Worm (Caenorhabditis elegans): ENCODE results near the gene rde-8.

The rde-8 gene

DNA sequence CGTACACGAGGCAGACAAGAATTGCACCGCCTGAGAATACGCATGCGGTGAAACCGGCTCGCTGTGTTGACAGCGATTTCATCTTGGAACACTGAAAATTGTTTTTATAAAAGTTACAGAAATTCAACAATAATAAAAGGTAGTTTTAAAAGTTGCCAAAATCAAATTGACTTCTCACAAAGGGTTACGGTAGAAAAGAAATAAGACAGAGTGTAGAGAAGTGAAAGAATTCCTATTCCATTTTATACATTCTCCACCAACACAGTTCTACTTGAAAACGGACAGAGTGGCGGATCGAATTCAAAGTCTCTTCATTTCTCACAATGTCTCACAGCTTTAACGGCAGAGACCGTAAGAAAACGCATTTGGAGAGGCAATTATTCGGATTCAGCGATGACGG, 49.3 kb upstream of the rde-8 start, which contains the start of gene col-113:
col-113 (minus strand) TSS at position 101 of the 400 bp plus-strand sequence.
- TF ChIP-seq lin-11 (tag; optimal IDR thresholded peaks at IDR 0.05) (no peak), mab-5 (tag; optimal IDR thresholded peaks at IDR 0.05) (no peak), aly-2 (tag; optimal IDR thresholded peaks at IDR 0.05) (no peak), nhr-6 (tag; optimal IDR thresholded peaks at IDR 0.05) (no peak)

DNA sequence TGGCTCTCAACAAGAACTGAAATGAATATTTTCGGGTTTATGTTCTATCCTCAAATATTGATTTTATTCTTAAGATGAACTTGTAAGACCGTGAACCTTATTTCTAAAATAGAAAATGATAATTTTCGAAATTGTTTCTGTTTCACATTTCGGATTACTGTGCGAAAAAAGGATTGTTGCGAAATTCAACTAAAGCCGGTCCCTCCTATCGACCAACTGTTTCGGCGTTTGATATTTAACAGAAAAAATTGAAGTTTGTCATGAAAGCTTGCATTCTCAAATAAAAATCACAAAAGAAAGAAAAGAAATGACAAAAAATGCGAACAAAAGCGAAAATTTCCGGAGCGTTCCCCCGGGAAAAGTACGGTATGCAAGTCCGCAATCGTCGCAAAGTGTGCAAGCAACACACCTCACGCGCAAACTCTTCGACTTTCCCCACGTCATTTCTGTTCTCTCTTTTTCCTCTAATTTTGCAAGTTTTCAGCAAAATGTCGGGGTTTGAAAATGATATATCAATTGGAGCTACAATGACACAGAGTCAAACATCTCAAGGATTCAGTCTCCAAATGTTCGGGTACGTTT, 46.0 kb upstream of the rde-8 start, which contains the start of gene C34D4.4:
C34D4.4 (plus strand) TSS at position 342 of the 582 bp plus-strand sequence.
- no peak for TF ChIP-seq lin-11 (tag; optimal IDR thresholded peaks at IDR 0.05)
- TF ChIP-seq nhr-237 (tag; optimal IDR thresholded peaks at IDR 0.05) = no peak
- no peak for TF ChIP-seq nhr-21 (tag; optimal IDR thresholded peaks at IDR 0.05)
- TF ChIP-seq crh-2 (tag; optimal IDR thresholded peaks at IDR 0.05) = peak; percentile 54
- TF ChIP-seq blmp-1 (tag; optimal IDR thresholded peaks at IDR 0.05; ENCODE audit: insufficient read depth) = no peak
- TF ChIP-seq lin-39 (tag; optimal IDR thresholded peaks at IDR 0.05) = no peak
- TF ChIP-seq dmd-4 (tag; optimal IDR thresholded peaks at IDR 0.05) = no peak
- no peak for TF ChIP-seq unc-62 (GFP tag; optimal IDR thresholded peaks at IDR 0.05)
- no peak for TF ChIP-seq nhr-11 (tag; optimal IDR thresholded peaks at IDR 0.05)
- TF ChIP-seq nhr-25 (tag; optimal IDR thresholded peaks at IDR 0.05) = no peak
- peak; percentile 21 for TF ChIP-seq nhr-129 (tag; optimal IDR thresholded peaks at IDR 0.05)
- no peak for TF ChIP-seq fos-1 (tag; optimal IDR thresholded peaks at IDR 0.05)
- TF ChIP-seq nhr-23 (tag; optimal IDR thresholded peaks at IDR 0.05) = no peak
- no peak for TF ChIP-seq ceh-82 (tag; optimal IDR thresholded peaks at IDR 0.05)
- TF ChIP-seq elt-1 (tag; optimal IDR thresholded peaks at IDR 0.05) = no peak
- no peak for TF ChIP-seq F13H6.1 (tag; optimal IDR thresholded peaks at IDR 0.05)
- no peak for TF ChIP-seq nhr-6 (tag; optimal IDR thresholded peaks at IDR 0.05)
- TF ChIP-seq sma-9 (GFP tag; optimal IDR thresholded peaks at IDR 0.05) = no peak
- TF ChIP-seq sma-9 (tag; optimal IDR thresholded peaks at IDR 0.05) = no peak
- TF ChIP-seq nhr-10 (tag; optimal IDR thresholded peaks at IDR 0.05) = no peak
- no peak for TF ChIP-seq nhr-12 (tag; optimal IDR thresholded peaks at IDR 0.05)
- TF ChIP-seq mbf-1 (tag; optimal IDR thresholded peaks at IDR 0.05) = no peak
- no peak for TF ChIP-seq ama-1 (optimal IDR thresholded peaks at IDR 0.05)
- no peak for TF ChIP-seq nhr-77 (tag; optimal IDR thresholded peaks at IDR 0.05)
- no peak for TF ChIP-seq egl-27 (tag; optimal IDR thresholded peaks at IDR 0.05)
- no peak for TF ChIP-seq sem-4 (tag; optimal IDR thresholded peaks at IDR 0.05)
- no peak for TF ChIP-seq ztf-1 (GFP tag; conservative IDR thresholded peaks at IDR 0.05)
- no peak for TF ChIP-seq ZK546.5 (tag; optimal IDR thresholded peaks at IDR 0.05)
- peak; percentile 69 for TF ChIP-seq unc-55 (GFP tag; optimal IDR thresholded peaks at IDR 0.05)
- TF ChIP-seq ceh-16 (tag; optimal IDR thresholded peaks at IDR 0.05) = no peak
- TF ChIP-seq gmeb-1 (tag; optimal IDR thresholded peaks at IDR 0.05) = peak; percentile 28
- TF ChIP-seq ztf-4 (tag; optimal IDR thresholded peaks at IDR 0.05) = no peak
- no peak for TF ChIP-seq peb-1 (tag; optimal IDR thresholded peaks at IDR 0.05)
- peak; percentile 85 to 97 for TF ChIP-seq lsy-2 (tag; optimal IDR thresholded peaks at IDR 0.05)
- no peak for TF ChIP-seq aly-2 (tag; optimal IDR thresholded peaks at IDR 0.05)
- no peak for TF ChIP-seq skn-1 (tag; optimal IDR thresholded peaks at IDR 0.05)
- peak; percentile 68 for TF ChIP-seq C34F6.9 (tag; optimal IDR thresholded peaks at IDR 0.05)

ce11 chrIV:7147722-7148121, 44.7 kb upstream of the rde-8 start:
- TF ChIP-seq crh-2 (tag; optimal IDR thresholded peaks at IDR 0.05) (peak; percentile 30), fos-1 (tag; optimal IDR thresholded peaks at IDR 0.05) (peak; percentile 25), sma-3 (GFP tag; optimal IDR thresholded peaks at IDR 0.05) (no peak), C34F6.9 (tag; optimal IDR thresholded peaks at IDR 0.05) (peak; percentile 56), nhr-11 (tag; optimal IDR thresholded peaks at IDR 0.05) (no peak), unc-55 (GFP tag; optimal IDR thresholded peaks at IDR 0.05) (peak; percentile 51), nhr-237 (tag; optimal IDR thresholded peaks at IDR 0.05) (no peak), nhr-21 (tag; optimal IDR thresholded peaks at IDR 0.05) (no peak), egl-27 (tag; optimal IDR thresholded peaks at IDR 0.05) (no peak), nhr-129 (tag; optimal IDR thresholded peaks at IDR 0.05) (peak; percentile 61), mab-5 (tag; optimal IDR thresholded peaks at IDR 0.05) (no peak), ztf-4 (tag; optimal IDR thresholded peaks at IDR 0.05) (no peak), lsy-2 (tag; optimal IDR thresholded peaks at IDR 0.05) (peak in 1 of 2 experiments; percentile 55), mbf-1 (tag; optimal IDR thresholded peaks at IDR 0.05) (no peak), sma-9 (GFP tag; optimal IDR thresholded peaks at IDR 0.05) (no peak), sma-9 (tag; optimal IDR thresholded peaks at IDR 0.05) (no peak), alr-1 (tag; optimal IDR thresholded peaks at IDR 0.05) (no peak), unc-39 (tag; optimal IDR thresholded peaks at IDR 0.05) (no peak), snpc-4 (tag; optimal IDR thresholded peaks at IDR 0.05) (no peak)
